Worm (Caenorhabditis elegans) whole organism, midembryonic: ENCODE measurements around the gene B0273.115.

Experiments
- flt-1 ChIP-seq: fragments of 200-800 bp; sonication (Bioruptor generic); IDR thresholded peaks from 2 replicates; pipeline ENCODE4 v1.3.6; 2022; ENCODE audit warnings: missing genetic modification characterization, missing compliant biosample characterization
- med-1 ChIP-seq: sonication (generic microtip); optimal IDR thresholded peaks from 2 replicates; lab custom pipeline; 2017; ENCODE audit warnings: missing genetic modification characterization, mild to moderate bottlenecking, missing compliant biosample characterization, antibody characterized with exemption, missing genetic modification reagents; ENCODE audit not compliant: insufficient read depth
- ztf-29 ChIP-seq: fragments of 200-800 bp; sonication (Bioruptor generic); IDR thresholded peaks from 2 replicates; pipeline ENCODE4 v1.3.6; 2022; ENCODE audit warnings: missing genetic modification reagents, missing genetic modification characterization, missing compliant biosample characterization

DNA sequence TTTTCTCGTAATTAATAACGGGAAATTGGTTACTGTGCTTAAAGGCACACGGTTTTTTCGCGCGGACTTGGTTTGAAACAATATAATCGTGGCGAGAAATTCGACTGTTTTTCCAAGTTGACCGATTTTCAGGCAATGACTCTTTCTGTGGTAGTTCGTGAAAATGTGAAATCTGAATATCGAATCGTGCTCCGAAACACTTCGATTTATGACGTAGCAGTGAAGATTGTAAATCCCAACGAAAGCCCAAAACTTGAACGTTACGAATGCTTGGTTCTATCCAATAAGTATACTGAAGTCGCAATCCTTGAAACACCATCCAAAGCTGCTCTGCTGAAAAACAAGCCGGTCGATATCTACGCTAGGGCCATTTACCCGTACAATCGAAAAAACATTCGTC, 3.1 kb upstream of the B0273.115 start:
- no peak for TF ChIP-seq ztf-29 (GFP tag; lab: Robert Waterston, UW)
- TF ChIP-seq med-1 (GFP tag; lab: Kevin White, UChicago): no peak
- TF ChIP-seq flt-1 (GFP tag; lab: Robert Waterston, UW): no peak
